Fruit fly (Drosophila melanogaster) whole organism, embryonic: ENCODE data around the gene dgrn.
A peak's percentile ranks its signal among the peaks of the same experiment; 100 is the strongest.

Experiments
- Asciz ChIP-seq: fragments of 200-800 bp; sonication (Bioruptor generic); optimal IDR thresholded peaks from 2 replicates; lab custom pipeline; 2017; ENCODE audit warnings: missing biosample characterization, mild to moderate bottlenecking, missing genetic modification characterization, missing genetic modification reagents
- Atf3 ChIP-seq: fragments of 200-800 bp; sonication (Bioruptor generic); optimal IDR thresholded peaks from 3 replicates; lab custom pipeline; 2016; ENCODE audit warnings: missing biosample characterization, missing genetic modification characterization
- C15 ChIP-seq: fragments of 200-800 bp; sonication (Bioruptor generic); IDR thresholded peaks from 3 replicates; pipeline ENCODE4 v1.3.6; 2022; ENCODE audit warnings: missing biosample characterization, missing genetic modification characterization
- CG10209 ChIP-seq: fragments of 200-800 bp; sonication (Bioruptor generic); optimal IDR thresholded peaks from 3 replicates; lab custom pipeline; 2017; ENCODE audit warnings: missing biosample characterization, mild to moderate bottlenecking, missing genetic modification characterization, missing genetic modification reagents
- CG10321 ChIP-seq: fragments of 200-800 bp; sonication (Bioruptor generic); IDR thresholded peaks from 2 replicates; pipeline ENCODE4 v1.3.6; 2022; ENCODE audit warnings: missing biosample characterization, missing genetic modification characterization
- CG10462 ChIP-seq: fragments of 200-800 bp; sonication (Bioruptor generic); optimal IDR thresholded peaks from 2 replicates; lab custom pipeline; 2016; ENCODE audit warnings: missing biosample characterization, missing genetic modification characterization
- CG10543 ChIP-seq: fragments of 200-800 bp; sonication (Bioruptor generic); optimal IDR thresholded peaks from 3 replicates; lab custom pipeline; 2017; ENCODE audit warnings: missing biosample characterization, mild to moderate bottlenecking, missing genetic modification characterization, moderate library complexity
- CG14014 ChIP-seq: fragments of 200-800 bp; sonication (Bioruptor generic); IDR thresholded peaks from 2 replicates; pipeline ENCODE4 v1.3.6; 2022; ENCODE audit warnings: missing biosample characterization, missing genetic modification characterization
- CG16863 ChIP-seq: fragments of 200-800 bp; sonication (Bioruptor generic); optimal IDR thresholded peaks from 3 replicates; lab custom pipeline; 2016; ENCODE audit warnings: missing biosample characterization, missing genetic modification characterization
- CG1792 ChIP-seq: fragments of 200-800 bp; sonication (Bioruptor generic); optimal IDR thresholded peaks from 2 replicates; lab custom pipeline; 2016; ENCODE audit warnings: missing biosample characterization, missing genetic modification characterization
- CG18011 ChIP-seq: fragments of 200-800 bp; sonication (Bioruptor generic); optimal IDR thresholded peaks from 2 replicates; lab custom pipeline; 2017; ENCODE audit warnings: missing biosample characterization, missing genetic modification characterization, mild to moderate bottlenecking, moderate library complexity, missing genotype
- CG33213 ChIP-seq: fragments of 200-800 bp; sonication (Bioruptor generic); optimal IDR thresholded peaks from 3 replicates; lab custom pipeline; 2016; ENCODE audit warnings: missing biosample characterization, missing genetic modification characterization
- CG4730 ChIP-seq: fragments of 200-800 bp; sonication (Bioruptor generic); IDR thresholded peaks from 2 replicates; pipeline ENCODE4 v1.3.6; 2022; ENCODE audit warnings: missing biosample characterization, missing genetic modification characterization
- CG4820 ChIP-seq: fragments of 200-800 bp; sonication (Bioruptor generic); optimal IDR thresholded peaks from 3 replicates; lab custom pipeline; 2016; ENCODE audit warnings: missing biosample characterization, missing genetic modification characterization
- CG6683 ChIP-seq: fragments of 200-800 bp; sonication (Bioruptor generic); optimal IDR thresholded peaks from 2 replicates; lab custom pipeline; 2017; ENCODE audit warnings: missing biosample characterization, mild to moderate bottlenecking, missing genetic modification characterization, missing genetic modification reagents
- CG6689 ChIP-seq: fragments of 200-800 bp; sonication (Bioruptor generic); IDR thresholded peaks from 2 replicates; pipeline ENCODE4 v1.3.6; 2022; ENCODE audit warnings: missing biosample characterization, missing genetic modification characterization
- CG8478 ChIP-seq: fragments of >200 bp; optimal IDR thresholded peaks from 2 replicates; lab custom pipeline; 2018
- CG9932 ChIP-seq: fragments of 200-800 bp; sonication (Bioruptor generic); IDR thresholded peaks from 2 replicates; pipeline ENCODE4 v1.3.6; 2022; ENCODE audit warnings: missing biosample characterization, missing genetic modification characterization
- Chrac-16 ChIP-seq: fragments of 200-800 bp; sonication (Bioruptor generic); optimal IDR thresholded peaks from 3 replicates; lab custom pipeline; 2016; ENCODE audit warnings: missing biosample characterization, missing genetic modification characterization
- E2f1 ChIP-seq: fragments of 200-800 bp; sonication (Bioruptor generic); IDR thresholded peaks from 2 replicates; pipeline ENCODE4 v1.3.6; 2022; ENCODE audit warnings: missing biosample characterization, missing genetic modification characterization
- Hsf ChIP-seq: fragments of 200-800 bp; sonication (Bioruptor generic); optimal IDR thresholded peaks from 3 replicates; lab custom pipeline; 2016; ENCODE audit warnings: missing biosample characterization, missing genetic modification characterization
- Lim3 ChIP-seq: fragments of 200-800 bp; sonication (Bioruptor generic); IDR thresholded peaks from 2 replicates; pipeline ENCODE4 v1.3.6; 2022; ENCODE audit warnings: missing biosample characterization, missing genetic modification characterization
- Max ChIP-seq: fragments of 200-800 bp; sonication (Bioruptor generic); optimal IDR thresholded peaks from 2 replicates; lab custom pipeline; 2016; ENCODE audit warnings: missing biosample characterization, mild to moderate bottlenecking, missing genetic modification characterization
- Nf-YC ChIP-seq: fragments of 200-800 bp; optimal IDR thresholded peaks from 3 replicates; lab custom pipeline; 2019; ENCODE audit warnings: missing biosample characterization, mild to moderate bottlenecking, missing genetic modification characterization, moderate library complexity
- Opbp ChIP-seq: fragments of 200-800 bp; sonication (Bioruptor generic); IDR thresholded peaks from 3 replicates; pipeline ENCODE4 v1.3.6; 2022; ENCODE audit warnings: missing biosample characterization, missing genetic modification characterization; ENCODE audit not compliant: partially characterized antibody
- Rx ChIP-seq: fragments of 200-800 bp; sonication (Bioruptor generic); IDR thresholded peaks from 2 replicates; pipeline ENCODE4 v1.3.6; 2022; ENCODE audit warnings: missing biosample characterization, missing genetic modification characterization
- Scr ChIP-seq: fragments of 200-800 bp; sonication (Bioruptor generic); IDR thresholded peaks from 2 replicates; pipeline ENCODE4 v1.3.6; 2022; ENCODE audit warnings: missing biosample characterization, missing genetic modification characterization; ENCODE audit not compliant: partially characterized antibody
- Ssrp ChIP-seq: fragments of 200-800 bp; sonication (Bioruptor generic); optimal IDR thresholded peaks from 2 replicates; lab custom pipeline; 2018; ENCODE audit warnings: missing biosample characterization, mild to moderate bottlenecking, missing genetic modification characterization, moderate library complexity
- Xrp1 ChIP-seq: fragments of 200-800 bp; sonication (Bioruptor generic); IDR thresholded peaks from 2 replicates; pipeline ENCODE4 v1.3.6; 2022; ENCODE audit warnings: missing biosample characterization, missing genetic modification characterization
- ara ChIP-seq: fragments of 200-800 bp; sonication (Bioruptor generic); IDR thresholded peaks from 2 replicates; pipeline ENCODE4 v1.3.6; 2022; ENCODE audit warnings: missing biosample characterization, missing genetic modification characterization
- bigmax ChIP-seq: fragments of 200-800 bp; sonication (Bioruptor generic); optimal IDR thresholded peaks from 2 replicates; lab custom pipeline; 2018; ENCODE audit warnings: missing biosample characterization, mild to moderate bottlenecking, missing genetic modification characterization
- crc ChIP-seq: fragments of 200-800 bp; sonication (Bioruptor generic); optimal IDR thresholded peaks from 2 replicates; lab custom pipeline; 2016; ENCODE audit warnings: missing biosample characterization, missing genetic modification characterization
- croc ChIP-seq: fragments of 200-800 bp; sonication (Bioruptor generic); conservative IDR thresholded peaks from 3 replicates; pipeline ENCODE4 v1.3.6; 2022; ENCODE audit warnings: missing biosample characterization, missing genetic modification characterization
- cwo ChIP-seq: fragments of 200-800 bp; sonication (Bioruptor generic); optimal IDR thresholded peaks from 3 replicates; lab custom pipeline; 2017; ENCODE audit warnings: missing biosample characterization, missing genetic modification characterization, mild to moderate bottlenecking, moderate library complexity, missing genetic modification reagents
- fd64A ChIP-seq: fragments of 200-800 bp; sonication (Bioruptor generic); optimal IDR thresholded peaks from 3 replicates; lab custom pipeline; 2018; ENCODE audit warnings: missing biosample characterization, mild to moderate bottlenecking, missing genetic modification characterization
- gce ChIP-seq: fragments of 200-800 bp; sonication (Bioruptor generic); IDR thresholded peaks from 3 replicates; pipeline ENCODE4 v1.3.6; 2022; ENCODE audit warnings: missing biosample characterization, missing genetic modification characterization
- insv ChIP-seq, 2 experiments: fragments of 200-800 bp; sonication (Bioruptor generic); optimal IDR thresholded peaks; 3 replicates each; lab custom pipeline; 2016 to 2018; ENCODE audit warnings: missing biosample characterization in 2 of 2, missing genetic modification characterization in 2 of 2
- jing ChIP-seq: fragments of 200-800 bp; sonication (Bioruptor generic); optimal IDR thresholded peaks from 2 replicates; lab custom pipeline; 2018; ENCODE audit warnings: missing biosample characterization, mild to moderate bottlenecking, missing genetic modification characterization
- kni ChIP-seq: fragments of 200-800 bp; sonication (Bioruptor generic); optimal IDR thresholded peaks from 3 replicates; lab custom pipeline; 2017; ENCODE audit warnings: mild to moderate bottlenecking, missing biosample characterization, missing genetic modification reagents, missing genetic modification characterization
- nerfin-1 ChIP-seq: fragments of 200-800 bp; sonication (Bioruptor generic); optimal IDR thresholded peaks from 3 replicates; lab custom pipeline; 2019; ENCODE audit warnings: missing biosample characterization, mild to moderate bottlenecking, missing genetic modification characterization, moderate library complexity
- row ChIP-seq: fragments of 200-800 bp; sonication (Bioruptor generic); IDR thresholded peaks from 3 replicates; pipeline ENCODE4 v1.3.6; 2022; ENCODE audit warnings: missing biosample characterization, missing genetic modification characterization
- shn ChIP-seq: fragments of 200-800 bp; sonication (Bioruptor generic); optimal IDR thresholded peaks from 3 replicates; lab custom pipeline; 2016; ENCODE audit warnings: missing biosample characterization, missing genetic modification characterization
- sisA ChIP-seq: fragments of 200-800 bp; sonication (Bioruptor generic); IDR thresholded peaks from 2 replicates; pipeline ENCODE4 v1.3.6; 2022; ENCODE audit warnings: missing biosample characterization, missing genetic modification characterization
- slou ChIP-seq: fragments of 200-800 bp; sonication (Bioruptor generic); optimal IDR thresholded peaks from 3 replicates; lab custom pipeline; 2016; ENCODE audit warnings: missing biosample characterization, missing genetic modification characterization
- tap ChIP-seq: fragments of 200-800 bp; optimal IDR thresholded peaks from 3 replicates; lab custom pipeline; 2019; ENCODE audit warnings: missing biosample characterization, mild to moderate bottlenecking, missing genetic modification characterization, moderate library complexity
- tio ChIP-seq: fragments of 200-800 bp; sonication (Bioruptor generic); optimal IDR thresholded peaks from 2 replicates; lab custom pipeline; 2017; ENCODE audit warnings: missing biosample characterization, missing genetic modification characterization, inconsistent platforms
- trem ChIP-seq: fragments of 200-800 bp; optimal IDR thresholded peaks from 3 replicates; lab custom pipeline; 2019; ENCODE audit warnings: missing biosample characterization, mild to moderate bottlenecking, missing genetic modification characterization, moderate library complexity
- vnd ChIP-seq: fragments of 200-800 bp; sonication (Bioruptor generic); IDR thresholded peaks from 3 replicates; pipeline ENCODE4 v1.3.6; 2022; ENCODE audit warnings: missing biosample characterization, missing genetic modification characterization; ENCODE audit not compliant: partially characterized antibody
- yki ChIP-seq: fragments of >200 bp; optimal IDR thresholded peaks from 3 replicates; lab custom pipeline; 2018

Gene dgrn

dm6 chr3R:5778731-5779593 lies 45.5 kb upstream of the dgrn start, which contains the start of gene jagn (continued):
- TF ChIP-seq CG10209 (GFP tag; lab: Kevin White, UChicago): peak; percentile 26
- peak; percentile 35 for TF ChIP-seq bigmax (GFP tag; lab: Kevin White, UChicago)
- TF ChIP-seq CG16863: peak; percentile 45
- TF ChIP-seq Max: peak; percentile 54
- no peak for TF ChIP-seq slou (GFP tag; lab: Kevin White, UChicago)
- TF ChIP-seq Xrp1 (GFP tag; lab: Robert Waterston, UW): peak; percentile 38; the same call in 1 of the 2 replicates
- 0 out of 2 replicates have a peak, but pooled peaks have one; percentile 28 for TF ChIP-seq CG4730 (GFP tag; lab: Robert Waterston, UW)
- peak; percentile 100 for TF ChIP-seq Opbp (GFP tag; lab: Robert Waterston, UW)
- peak; percentile 95 for TF ChIP-seq CG9932
- peak; percentile 67 for TF ChIP-seq Hsf (GFP tag; lab: Kevin White, UChicago)
- no peak for TF ChIP-seq croc (GFP tag; lab: Robert Waterston, UW)
- TF ChIP-seq CG8478 (lab: Kevin White, UChicago): no peak
- peak; percentile 13 for TF ChIP-seq Ssrp (tag; lab: Kevin White, UChicago)
- TF ChIP-seq kni (GFP tag; lab: Kevin White, UChicago): peak; percentile 77
- peak; percentile 100 for TF ChIP-seq vnd (GFP tag; lab: Robert Waterston, UW)
- TF ChIP-seq Rx (GFP tag; lab: Robert Waterston, UW): 0 out of 2 replicates have a peak, but pooled peaks have one; percentile 18
- peak; percentile 62 for TF ChIP-seq sisA (GFP tag; lab: Robert Waterston, UW)
- TF ChIP-seq ara (GFP tag; lab: Robert Waterston, UW): peak; percentile 44; the same call in 1 of the 2 replicates
- TF ChIP-seq trem (tag; lab: Kevin White, UChicago): peak; percentile 77
- peak; percentile 55; the same call in 1 of the 2 replicates for TF ChIP-seq CG14014 (GFP tag; lab: Robert Waterston, UW)
- TF ChIP-seq shn (GFP tag; lab: Kevin White, UChicago): peak; percentile 59
- no peak for TF ChIP-seq CG10543 (GFP tag; lab: Kevin White, UChicago)
- TF ChIP-seq gce (GFP tag; lab: Robert Waterston, UW): no peak
- no peak for TF ChIP-seq CG4820 (GFP tag; lab: Kevin White, UChicago)
- peak; percentile 35 for TF ChIP-seq CG1792 (GFP tag; lab: Kevin White, UChicago)
- peak; percentile 58 for TF ChIP-seq E2f1 (GFP tag; lab: Robert Waterston, UW)
- peak; percentile 99 for TF ChIP-seq Scr (GFP tag; lab: Robert Waterston, UW)
- TF ChIP-seq nerfin-1 (tag; lab: Kevin White, UChicago): peak; percentile 54
- TF ChIP-seq Chrac-16 (GFP tag; lab: Kevin White, UChicago): peak; percentile 44
- TF ChIP-seq Lim3: no peak
- TF ChIP-seq crc (GFP tag; lab: Kevin White, UChicago): peak; percentile 21
- no peak for TF ChIP-seq C15 (GFP tag; lab: Robert Waterston, UW)
- peak; percentile 50 for TF ChIP-seq Nf-YC (tag; lab: Kevin White, UChicago)
- TF ChIP-seq CG10462 (GFP tag; lab: Kevin White, UChicago): peak; percentile 62
- TF ChIP-seq Asciz (GFP tag; lab: Kevin White, UChicago): no peak
- peak; percentile 71 for TF ChIP-seq row (GFP tag; lab: Robert Waterston, UW)
- peak; percentile 44 for TF ChIP-seq tap
- TF ChIP-seq CG6689 (GFP tag; lab: Robert Waterston, UW): peak; percentile 36; the same call in 1 of the 2 replicates
- peak; percentile 10 for TF ChIP-seq CG6683 (GFP tag; lab: Kevin White, UChicago)
- peak; percentile 23 for TF ChIP-seq CG18011 (GFP tag; lab: Kevin White, UChicago)
- TF ChIP-seq tio (GFP tag; lab: Kevin White, UChicago): no peak
- no peak for TF ChIP-seq cwo (GFP tag; lab: Kevin White, UChicago)
- TF ChIP-seq jing: no peak
- TF ChIP-seq Atf3 (GFP tag; lab: Kevin White, UChicago): no peak
- peak; percentile 43 for TF ChIP-seq CG33213
- peak; percentile 40; the same call in 1 of the 2 replicates for TF ChIP-seq CG10321
- no peak for TF ChIP-seq fd64A (GFP tag; lab: Kevin White, UChicago)
- peak in 1 of 2 experiments; percentile 86 for TF ChIP-seq insv (GFP tag; optimal IDR thresholded peaks at IDR 0.05; lab: Kevin White, UChicago)
- TF ChIP-seq yki (lab: Kevin White, UChicago): no peak
